Worm (Caenorhabditis elegans): ENCODE measurements around the gene cpn-2.

cpn-2 gene

ce11 chrII:334828-335227 lies 2.8 kb upstream of the cpn-2 start:
- TF ChIP-seq ceh-9 (tag; optimal IDR thresholded peaks at IDR 0.05) (no peak), madf-2 (tag; optimal IDR thresholded peaks at IDR 0.05) (no peak), ceh-31 (tag; optimal IDR thresholded peaks at IDR 0.05) (no peak), tbx-7 (tag; optimal IDR thresholded peaks at IDR 0.05) (no peak), ceh-34 (tag; optimal IDR thresholded peaks at IDR 0.05) (no peak), pax-1 (tag; optimal IDR thresholded peaks at IDR 0.05) (no peak), zip-5 (tag; optimal IDR thresholded peaks at IDR 0.05) (no peak), ztf-16 (tag; optimal IDR thresholded peaks at IDR 0.05) (no peak), C08G9.2 (tag; optimal IDR thresholded peaks at IDR 0.05) (no peak), elt-2 (tag; optimal IDR thresholded peaks at IDR 0.05) (no peak)

ce11 chrII:340224-340623 lies 2.6 kb downstream of the cpn-2 start, which contains the start of gene clc-31:
Gene clc-31 (plus strand): TSS chrII:340524.
- TF ChIP-seq mec-3 (tag; optimal IDR thresholded peaks at IDR 0.05; ENCODE audit: borderline replicate concordance) (no peak), gmeb-2 (tag; optimal IDR thresholded peaks at IDR 0.05) (no peak)

- TF ChIP-seq ama-1 (optimal IDR thresholded peaks at IDR 0.05) = no peak
- no peak for TF ChIP-seq lin-11 (tag; optimal IDR thresholded peaks at IDR 0.05)
- TF ChIP-seq sdc-2 (tag; optimal IDR thresholded peaks at IDR 0.05) = no peak
- no peak for TF ChIP-seq K02D7.2 (tag; optimal IDR thresholded peaks at IDR 0.05)
- TF ChIP-seq ceh-14 (tag; optimal IDR thresholded peaks at IDR 0.05) = no peak
- TF ChIP-seq ceh-31 (tag; optimal IDR thresholded peaks at IDR 0.05) = no peak
Measured at ce11 chrII:340714-341113, 3.1 kb downstream of the cpn-2 start.

- TF ChIP-seq ceh-22 (tag; optimal IDR thresholded peaks at IDR 0.05) (no peak), nfya-1 (tag; optimal IDR thresholded peaks at IDR 0.05) (peak; percentile 98), lin-11 (tag; optimal IDR thresholded peaks at IDR 0.05) (no peak), pag-3 (tag; optimal IDR thresholded peaks at IDR 0.05; ENCODE audit: borderline replicate concordance) (no peak)
Measured at ce11 chrII:341282-341681, 3.7 kb downstream of the cpn-2 start.

- no peak for TF ChIP-seq ceh-48 (tag; optimal IDR thresholded peaks at IDR 0.05)
- peak; percentile 11 for TF ChIP-seq nfya-1 (tag; optimal IDR thresholded peaks at IDR 0.05)
- TF ChIP-seq unc-55 (GFP tag; optimal IDR thresholded peaks at IDR 0.05) = no peak
- TF ChIP-seq syd-9 (tag; optimal IDR thresholded peaks at IDR 0.05) = no peak
- no peak for TF ChIP-seq pag-3 (tag; optimal IDR thresholded peaks at IDR 0.05; ENCODE audit: borderline replicate concordance)
- TF ChIP-seq ets-4 (tag; optimal IDR thresholded peaks at IDR 0.05) = no peak
- TF ChIP-seq unc-42 (tag; optimal IDR thresholded peaks at IDR 0.05) = peak; percentile 79
- no peak for TF ChIP-seq sdc-2 (tag; optimal IDR thresholded peaks at IDR 0.05)
- TF ChIP-seq tbx-2 (tag; optimal IDR thresholded peaks at IDR 0.05) = no peak
- no peak for TF ChIP-seq hlh-8 (tag; optimal IDR thresholded peaks at IDR 0.05)
- no peak for TF ChIP-seq Y22D7AL.16 (tag; optimal IDR thresholded peaks at IDR 0.05)
- TF ChIP-seq npax-4 (tag; optimal IDR thresholded peaks at IDR 0.05) = no peak
- TF ChIP-seq madf-2 (tag; optimal IDR thresholded peaks at IDR 0.05) = no peak
Measured at ce11 chrII:347734-348133, 10.2 kb downstream of the cpn-2 start, which contains the start of gene D1069.3. Gene D1069.3 (minus strand): TSS chrII:347891.

- TF ChIP-seq zip-5 (tag; optimal IDR thresholded peaks at IDR 0.05) = no peak
- TF ChIP-seq sox-4 (tag; optimal IDR thresholded peaks at IDR 0.05) = no peak
- TF ChIP-seq pat-9 (tag; optimal IDR thresholded peaks at IDR 0.05) = no peak
- no peak for TF ChIP-seq ceh-9 (tag; optimal IDR thresholded peaks at IDR 0.05)
- no peak for TF ChIP-seq fkh-10 (GFP tag; optimal IDR thresholded peaks at IDR 0.05)
- TF ChIP-seq lin-11 (tag; optimal IDR thresholded peaks at IDR 0.05) = no peak
- no peak for TF ChIP-seq ceh-6 (GFP tag; optimal IDR thresholded peaks at IDR 0.05)
- no peak for TF ChIP-seq mec-3 (tag; optimal IDR thresholded peaks at IDR 0.05; ENCODE audit: borderline replicate concordance)
- TF ChIP-seq dmd-4 (tag; optimal IDR thresholded peaks at IDR 0.05; ENCODE audit: borderline replicate concordance) = no peak
- no peak for TF ChIP-seq npax-4 (tag; optimal IDR thresholded peaks at IDR 0.05)
- no peak for TF ChIP-seq ceh-30 (tag; optimal IDR thresholded peaks at IDR 0.05)
- TF ChIP-seq pros-1 (tag; optimal IDR thresholded peaks at IDR 0.05) = no peak
- TF ChIP-seq tbx-7 (tag; optimal IDR thresholded peaks at IDR 0.05) = no peak
- no peak for TF ChIP-seq lim-6 (tag; optimal IDR thresholded peaks at IDR 0.05)
- no peak for TF ChIP-seq fkh-6 (tag; optimal IDR thresholded peaks at IDR 0.05)
- TF ChIP-seq unc-3 (GFP tag; conservative IDR thresholded peaks at IDR 0.05) = no peak
- no peak for TF ChIP-seq unc-3 (tag; optimal IDR thresholded peaks at IDR 0.05)
- TF ChIP-seq ceh-31 (tag; optimal IDR thresholded peaks at IDR 0.05) = no peak
- no peak for TF ChIP-seq syd-9 (tag; optimal IDR thresholded peaks at IDR 0.05)
Measured at ce11 chrII:349749-350148, 12.2 kb downstream of the cpn-2 start.
